Fruit fly (Drosophila melanogaster): ENCODE results near the gene CG16986.
A peak's percentile ranks its signal among the peaks of the same experiment; 100 is the strongest.

The CG16986 gene

DNA sequence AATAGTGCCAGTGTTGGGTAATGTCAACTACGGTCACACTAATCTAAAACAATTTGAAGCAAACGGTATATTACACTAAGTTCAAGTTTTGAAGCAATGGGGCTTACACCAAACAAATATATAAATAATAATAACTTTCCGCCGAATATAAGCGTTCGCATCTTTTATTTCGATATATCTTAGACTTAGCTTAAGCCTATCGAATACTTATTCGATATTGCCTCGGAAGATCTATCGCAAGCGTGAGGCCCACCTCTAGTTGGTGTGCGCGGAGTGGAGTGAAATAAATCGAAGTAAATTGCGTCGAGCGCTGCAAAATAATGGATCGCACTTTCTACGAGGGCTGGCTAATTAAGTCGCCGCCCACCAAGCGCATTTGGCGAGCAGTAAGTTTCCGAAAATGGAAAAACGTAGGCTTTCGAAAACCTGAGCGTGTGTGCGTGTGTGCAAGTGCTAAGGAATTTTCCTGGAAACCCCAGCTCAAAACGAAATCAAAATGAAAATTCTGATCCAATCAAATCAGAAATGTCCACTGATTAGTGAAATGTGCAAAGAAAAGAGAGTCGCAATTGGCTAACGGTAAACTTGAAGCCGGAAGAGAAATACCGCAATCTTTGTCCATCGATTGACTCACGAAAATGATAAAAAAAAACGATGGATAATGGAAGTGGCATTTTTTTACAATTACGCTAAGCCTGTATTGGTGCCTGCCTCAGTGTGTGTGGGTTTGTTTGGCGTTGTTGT lies 10.8 kb upstream of the CG16986 start, which contains the start of gene dos (continued):
- no peak for TF ChIP-seq prd (optimal IDR thresholded peaks at IDR 0.05)
- TF ChIP-seq prd (GFP tag; IDR thresholded peaks at IDR 0.05) = 0 out of 3 replicates have a peak, but pooled peaks have one; percentile 38
- no peak for TF ChIP-seq Gsc (GFP tag; IDR thresholded peaks at IDR 0.05)
- peak; percentile 100 for TF ChIP-seq CG10267 (tag; optimal IDR thresholded peaks at IDR 0.05)
- peak; percentile 27 for TF ChIP-seq D19A (tag; optimal IDR thresholded peaks at IDR 0.05)
- peak; percentile 42 for TF ChIP-seq abd-A (tag; optimal IDR thresholded peaks at IDR 0.05)
- peak; percentile 1 for TF ChIP-seq Deaf1 (tag; optimal IDR thresholded peaks at IDR 0.05)
- no peak for TF ChIP-seq HHEX (GFP tag; optimal IDR thresholded peaks at IDR 0.05)
- TF ChIP-seq Ravus (GFP tag; IDR thresholded peaks at IDR 0.05) = no peak
- TF ChIP-seq gro (GFP tag; optimal IDR thresholded peaks at IDR 0.05) = peak; percentile 19
- peak; percentile 61 for TF ChIP-seq ewg (GFP tag; optimal IDR thresholded peaks at IDR 0.05)
- TF ChIP-seq crc (GFP tag; optimal IDR thresholded peaks at IDR 0.05) = no peak
- TF ChIP-seq gcm (GFP tag; optimal IDR thresholded peaks at IDR 0.05) = peak; percentile 12
- TF ChIP-seq CG14050 (GFP tag; IDR thresholded peaks at IDR 0.05) = no peak
- TF ChIP-seq CG2129 (GFP tag; IDR thresholded peaks at IDR 0.05; ENCODE audit: partially characterized antibody) = peak; percentile 54
- no peak for TF ChIP-seq fru (optimal IDR thresholded peaks at IDR 0.05)
- peak; percentile 6 for TF ChIP-seq fd3F (GFP tag; optimal IDR thresholded peaks at IDR 0.05)
- peak in 1 of 3 experiments; percentile 78 for TF ChIP-seq Stat92E (GFP tag; optimal IDR thresholded peaks at IDR 0.05)
- TF ChIP-seq CG2199 (GFP tag; IDR thresholded peaks at IDR 0.05) = no peak
- no peak for TF ChIP-seq C15 (GFP tag; IDR thresholded peaks at IDR 0.05)
- no peak for TF ChIP-seq CG11695 (GFP tag; IDR thresholded peaks at IDR 0.05)
- TF ChIP-seq CG1602 (GFP tag; optimal IDR thresholded peaks at IDR 0.05) = peak; percentile 14
- no peak for TF ChIP-seq ssp (GFP tag; IDR thresholded peaks at IDR 0.05)
- TF ChIP-seq Spps (tag; optimal IDR thresholded peaks at IDR 0.05) = no peak
- peak; percentile 69 for TF ChIP-seq sug (tag; optimal IDR thresholded peaks at IDR 0.05)
- TF ChIP-seq Hsf (GFP tag; optimal IDR thresholded peaks at IDR 0.05) = peak; percentile 50
- TF ChIP-seq CG31441 (GFP tag; IDR thresholded peaks at IDR 0.05) = 0 out of 2 replicates have a peak, but pooled peaks have one; percentile 28
- TF ChIP-seq CG13287 (GFP tag; IDR thresholded peaks at IDR 0.05; ENCODE audit: partially characterized antibody) = peak; percentile 85
- no peak for TF ChIP-seq CG9876 (GFP tag; optimal IDR thresholded peaks at IDR 0.05)
- TF ChIP-seq CG13296 (GFP tag; optimal IDR thresholded peaks at IDR 0.05) = peak; percentile 35
- TF ChIP-seq Myb (GFP tag; optimal IDR thresholded peaks at IDR 0.05) = peak; percentile 10
- peak; percentile 79 for TF ChIP-seq CG42726 (GFP tag; IDR thresholded peaks at IDR 0.05; ENCODE audit: partially characterized antibody)
- peak; percentile 58 for TF ChIP-seq HmgZ (tag; optimal IDR thresholded peaks at IDR 0.05)
- TF ChIP-seq sd (tag; optimal IDR thresholded peaks at IDR 0.05) = peak; percentile 32
- TF ChIP-seq H15 (GFP tag; IDR thresholded peaks at IDR 0.05) = 0 out of 3 replicates have a peak, but pooled peaks have one; percentile 21
- TF ChIP-seq CG4707 (GFP tag; optimal IDR thresholded peaks at IDR 0.05) = no peak
- peak; percentile 34 for TF ChIP-seq CG10979 (tag; optimal IDR thresholded peaks at IDR 0.05)
- no peak for TF ChIP-seq ERR (GFP tag; optimal IDR thresholded peaks at IDR 0.05)
- TF ChIP-seq CG9215 (GFP tag; IDR thresholded peaks at IDR 0.05) = no peak
- peak; percentile 41 for TF ChIP-seq CG18599 (GFP tag; optimal IDR thresholded peaks at IDR 0.05)
- peak; percentile 87 for TF ChIP-seq Dref (GFP tag; IDR thresholded peaks at IDR 0.05)
- TF ChIP-seq CG18619 (GFP tag; optimal IDR thresholded peaks at IDR 0.05) = no peak
- peak; percentile 32 for TF ChIP-seq CG3407 (GFP tag; optimal IDR thresholded peaks at IDR 0.05)
- TF ChIP-seq dan (GFP tag; IDR thresholded peaks at IDR 0.05) = no peak
- TF ChIP-seq sob (GFP tag; IDR thresholded peaks at IDR 0.05) = 0 out of 2 replicates have a peak, but pooled peaks have one; percentile 32
- TF ChIP-seq CG31365 (tag; optimal IDR thresholded peaks at IDR 0.05) = peak; percentile 5
- TF ChIP-seq tio (GFP tag; optimal IDR thresholded peaks at IDR 0.05) = no peak
- no peak for TF ChIP-seq fd102C (GFP tag; optimal IDR thresholded peaks at IDR 0.05)
- no peak for TF ChIP-seq odd (GFP tag; optimal IDR thresholded peaks at IDR 0.05)

Measured in whole organism, embryonic.